Worm (Caenorhabditis elegans): ENCODE data around the gene hpo-34.
A peak's percentile ranks its signal among the peaks of the same experiment; 100 is the strongest.

Gene hpo-34

ce11 chrX:11498871-11499270 lies 20.0 kb downstream of the hpo-34 start:
- no peak for TF ChIP-seq sptf-1 (tag; optimal IDR thresholded peaks at IDR 0.05)
- TF ChIP-seq unc-39 (tag; optimal IDR thresholded peaks at IDR 0.05) = no peak
- no peak for TF ChIP-seq mep-1 (tag; optimal IDR thresholded peaks at IDR 0.05)
- TF ChIP-seq mab-5 (tag; optimal IDR thresholded peaks at IDR 0.05) = no peak
- TF ChIP-seq snpc-4 (tag; optimal IDR thresholded peaks at IDR 0.05) = no peak
- no peak for TF ChIP-seq ceh-83 (GFP tag; optimal IDR thresholded peaks at IDR 0.05)
- TF ChIP-seq M03D4.4 (tag; optimal IDR thresholded peaks at IDR 0.05) = no peak
- no peak for TF ChIP-seq drap-1 (GFP tag; optimal IDR thresholded peaks at IDR 0.05)
- TF ChIP-seq ceh-39 (tag; optimal IDR thresholded peaks at IDR 0.05) = no peak
- TF ChIP-seq mls-2 (tag; optimal IDR thresholded peaks at IDR 0.05) = no peak
- TF ChIP-seq ceh-43 (GFP tag; optimal IDR thresholded peaks at IDR 0.05) = no peak
- TF ChIP-seq sem-2 (GFP tag; optimal IDR thresholded peaks at IDR 0.05) = no peak
- no peak for TF ChIP-seq nhr-76 (tag; optimal IDR thresholded peaks at IDR 0.05)
- TF ChIP-seq ces-1 (GFP tag; optimal IDR thresholded peaks at IDR 0.05) = no peak

ce11 chrX:11491835-11492234 lies 27.0 kb downstream of the hpo-34 start:
- no peak for TF ChIP-seq nhr-2 (tag; optimal IDR thresholded peaks at IDR 0.05)
- TF ChIP-seq nhr-28 (tag; optimal IDR thresholded peaks at IDR 0.05) = no peak
- no peak for TF ChIP-seq mep-1 (tag; optimal IDR thresholded peaks at IDR 0.05)
- no peak for TF ChIP-seq M03D4.4 (tag; optimal IDR thresholded peaks at IDR 0.05)
- no peak for TF ChIP-seq ham-2 (GFP tag; optimal IDR thresholded peaks at IDR 0.05)
- no peak for TF ChIP-seq ztf-11 (tag; optimal IDR thresholded peaks at IDR 0.05)
- TF ChIP-seq drap-1 (GFP tag; optimal IDR thresholded peaks at IDR 0.05) = no peak
- TF ChIP-seq ceh-83 (GFP tag; optimal IDR thresholded peaks at IDR 0.05) = no peak
- no peak for TF ChIP-seq lin-13 (tag; optimal IDR thresholded peaks at IDR 0.05)
- TF ChIP-seq nhr-12 (tag; optimal IDR thresholded peaks at IDR 0.05) = no peak
- no peak for TF ChIP-seq ceh-43 (GFP tag; optimal IDR thresholded peaks at IDR 0.05)

- TF ChIP-seq unc-120 (tag; optimal IDR thresholded peaks at IDR 0.05; ENCODE audit: poor library complexity, severe bottlenecking) = no peak
- TF ChIP-seq nhr-237 (tag; optimal IDR thresholded peaks at IDR 0.05) = no peak
- no peak for TF ChIP-seq mep-1 (tag; optimal IDR thresholded peaks at IDR 0.05)
Measured at ce11 chrX:11489830-11490229, 29.0 kb downstream of the hpo-34 start, which contains the start of gene spp-21. Gene spp-21, plus strand, starts transcription at chrX:11490130.

- no peak for TF ChIP-seq lin-13 (tag; optimal IDR thresholded peaks at IDR 0.05)
- no peak for TF ChIP-seq nhr-237 (tag; optimal IDR thresholded peaks at IDR 0.05)
- no peak for TF ChIP-seq sem-2 (GFP tag; optimal IDR thresholded peaks at IDR 0.05)
- no peak for TF ChIP-seq elt-3 (tag; optimal IDR thresholded peaks at IDR 0.05)
- TF ChIP-seq tbx-8 (GFP tag; optimal IDR thresholded peaks at IDR 0.05) = no peak
- no peak for TF ChIP-seq mls-2 (tag; optimal IDR thresholded peaks at IDR 0.05)
- TF ChIP-seq nhr-2 (tag; optimal IDR thresholded peaks at IDR 0.05) = no peak
- no peak for TF ChIP-seq sptf-1 (tag; optimal IDR thresholded peaks at IDR 0.05)
- no peak for TF ChIP-seq hlh-1 (tag; optimal IDR thresholded peaks at IDR 0.05)
- no peak for TF ChIP-seq M03D4.4 (tag; optimal IDR thresholded peaks at IDR 0.05)
- no peak for TF ChIP-seq ham-2 (GFP tag; optimal IDR thresholded peaks at IDR 0.05)
- TF ChIP-seq pha-4 (tag; optimal IDR thresholded peaks at IDR 0.05) = no peak
- no peak for TF ChIP-seq lin-32 (GFP tag; optimal IDR thresholded peaks at IDR 0.05)
- TF ChIP-seq elt-1 (tag; optimal IDR thresholded peaks at IDR 0.05; ENCODE audit: borderline replicate concordance, insufficient read depth) = no peak
- no peak for TF ChIP-seq unc-39 (tag; optimal IDR thresholded peaks at IDR 0.05)
Measured at ce11 chrX:11487484-11487883, 31.4 kb downstream of the hpo-34 start, which contains the start of gene spp-9. Gene spp-9, plus strand, starts transcription at chrX:11487784.

ce11 chrX:11484027-11484426 lies 34.8 kb downstream of the hpo-34 start:
- no peak for TF ChIP-seq hlh-1 (tag; optimal IDR thresholded peaks at IDR 0.05)
- no peak for TF ChIP-seq nhr-28 (tag; optimal IDR thresholded peaks at IDR 0.05)
- peak; percentile 4 for TF ChIP-seq ces-1 (GFP tag; optimal IDR thresholded peaks at IDR 0.05)
- no peak for TF ChIP-seq blmp-1 (tag; optimal IDR thresholded peaks at IDR 0.05)
- no peak for TF ChIP-seq sptf-1 (tag; optimal IDR thresholded peaks at IDR 0.05)
- TF ChIP-seq nhr-12 (tag; optimal IDR thresholded peaks at IDR 0.05) = no peak

- no peak for TF ChIP-seq snpc-4 (tag; optimal IDR thresholded peaks at IDR 0.05)
- peak; percentile 51 for TF ChIP-seq nhr-237 (tag; optimal IDR thresholded peaks at IDR 0.05)
- no peak for TF ChIP-seq ceh-43 (GFP tag; optimal IDR thresholded peaks at IDR 0.05)
- TF ChIP-seq pha-4 (tag; optimal IDR thresholded peaks at IDR 0.05) = peak; percentile 39
- no peak for TF ChIP-seq sptf-1 (tag; optimal IDR thresholded peaks at IDR 0.05)
- TF ChIP-seq mep-1 (tag; optimal IDR thresholded peaks at IDR 0.05) = no peak
Measured at ce11 chrX:11482637-11483036, 36.2 kb downstream of the hpo-34 start.
